Fruit fly (Drosophila melanogaster): ENCODE results near the gene Tl.

Tl gene

dm6 chr3R:26801427-26802160, 2.8 kb downstream of the Tl start (continued):
- peak; percentile 49; the same call in 1 of the 2 replicates for TF ChIP-seq Xrp1 (GFP tag; IDR thresholded peaks at IDR 0.05)
- peak; percentile 32 for TF ChIP-seq BtbVII (GFP tag; optimal IDR thresholded peaks at IDR 0.05)
- TF ChIP-seq CG13424 (tag; optimal IDR thresholded peaks at IDR 0.05), result peak; percentile 30
- TF ChIP-seq CG7745 (tag; optimal IDR thresholded peaks at IDR 0.05), result peak; percentile 82
- TF ChIP-seq insv (GFP tag; optimal IDR thresholded peaks at IDR 0.05), result peak in 1 of 2 experiments; percentile 61
- peak; percentile 57 for TF ChIP-seq CG12769 (tag; optimal IDR thresholded peaks at IDR 0.05)
- no peak for TF ChIP-seq CG18476 (GFP tag; optimal IDR thresholded peaks at IDR 0.05)
- no peak for TF ChIP-seq Gsc (GFP tag; IDR thresholded peaks at IDR 0.05)
- no peak for TF ChIP-seq corto (GFP tag; optimal IDR thresholded peaks at IDR 0.05)
- TF ChIP-seq trh (GFP tag; optimal IDR thresholded peaks at IDR 0.05), result no peak
- TF ChIP-seq Hsf (GFP tag; optimal IDR thresholded peaks at IDR 0.05), result peak; percentile 9
- TF ChIP-seq CG17385 (GFP tag; optimal IDR thresholded peaks at IDR 0.05), result peak; percentile 2
- peak; percentile 37 for TF ChIP-seq Ptx1 (GFP tag; IDR thresholded peaks at IDR 0.05)
- no peak for TF ChIP-seq tna (GFP tag; IDR thresholded peaks at IDR 0.05; ENCODE audit: partially characterized antibody)
- TF ChIP-seq CG7357 (GFP tag; IDR thresholded peaks at IDR 0.05), result no peak
- TF ChIP-seq chinmo (GFP tag; IDR thresholded peaks at IDR 0.05; ENCODE audit: partially characterized antibody), result no peak
- peak; percentile 37 for TF ChIP-seq lab (GFP tag; optimal IDR thresholded peaks at IDR 0.05)
- peak in 1 of 3 experiments; percentile 57 for TF ChIP-seq lola (GFP tag; optimal IDR thresholded peaks at IDR 0.05)
- peak; percentile 46; the same call in 1 of the 2 replicates for TF ChIP-seq stc (GFP tag; IDR thresholded peaks at IDR 0.05)
- TF ChIP-seq dpn (GFP tag; optimal IDR thresholded peaks at IDR 0.05), result peak in 1 of 2 experiments; percentile 10
- peak in 1 of 2 experiments; percentile 50 for TF ChIP-seq tll (GFP tag; optimal IDR thresholded peaks at IDR 0.05)
- TF ChIP-seq CG2712 (tag; optimal IDR thresholded peaks at IDR 0.05), result peak; percentile 27
- TF ChIP-seq pan (optimal IDR thresholded peaks at IDR 0.05), result no peak
- no peak for TF ChIP-seq pan (GFP tag; optimal IDR thresholded peaks at IDR 0.05 in 1 of 2, IDR thresholded peaks at IDR 0.05 in 1 of 2)
- TF ChIP-seq tgo (GFP tag; IDR thresholded peaks at IDR 0.05), result 0 out of 3 replicates have a peak, but pooled peaks have one; percentile 22
- no peak for TF ChIP-seq p53 (GFP tag; optimal IDR thresholded peaks at IDR 0.05)
- peak; percentile 42; the same call in 1 of the 2 replicates for TF ChIP-seq Atf6 (GFP tag; IDR thresholded peaks at IDR 0.05)
- TF ChIP-seq Usf (GFP tag; optimal IDR thresholded peaks at IDR 0.05), result no peak
- peak; percentile 63 for TF ChIP-seq zf30C (GFP tag; optimal IDR thresholded peaks at IDR 0.05)

- TF ChIP-seq CG6791 (GFP tag; IDR thresholded peaks at IDR 0.05; ENCODE audit: partially characterized antibody) (0 out of 3 replicates have a peak, but pooled peaks have one; percentile 24), shn (GFP tag; optimal IDR thresholded peaks at IDR 0.05) (no peak), CHES-1-like (GFP tag; optimal IDR thresholded peaks at IDR 0.05) (no peak), sr (GFP tag; IDR thresholded peaks at IDR 0.05) (no peak), zen (tag; optimal IDR thresholded peaks at IDR 0.05) (peak; percentile 1), CG1647 (GFP tag; optimal IDR thresholded peaks at IDR 0.05) (no peak), CG13775 (GFP tag; optimal IDR thresholded peaks at IDR 0.05) (no peak), CG2116 (GFP tag; optimal IDR thresholded peaks at IDR 0.05) (no peak), CG15073 (GFP tag; optimal IDR thresholded peaks at IDR 0.05) (no peak), CG3995 (GFP tag; optimal IDR thresholded peaks at IDR 0.05) (no peak), CG31224 (GFP tag; IDR thresholded peaks at IDR 0.05) (no peak), pum (GFP tag; optimal IDR thresholded peaks at IDR 0.05) (no peak), exex (tag; optimal IDR thresholded peaks at IDR 0.05) (no peak), CG31441 (GFP tag; IDR thresholded peaks at IDR 0.05) (no peak), gt (GFP tag; IDR thresholded peaks at IDR 0.05) (no peak), CG6254 (GFP tag; optimal IDR thresholded peaks at IDR 0.05) (no peak), CG16813 (GFP tag; IDR thresholded peaks at IDR 0.05; ENCODE audit: partially characterized antibody) (no peak), grn (GFP tag; optimal IDR thresholded peaks at IDR 0.05) (peak; percentile 96), cato (GFP tag; optimal IDR thresholded peaks at IDR 0.05; ENCODE audit: borderline replicate concordance) (no peak)
Measured at dm6 chr3R:26803104-26803503, 4.3 kb downstream of the Tl start.
